Fruit fly (Drosophila melanogaster): Measurements from ENCODE around the gene lace.
A peak's percentile ranks its signal among the peaks of the same experiment; 100 is the strongest.

Gene lace

dm6 chr2L:15498885-15499696 is at the start of gene lace (continued):
- TF ChIP-seq HLH4C (GFP tag; IDR thresholded peaks at IDR 0.05; ENCODE audit: partially characterized antibody) (0 out of 3 replicates have a peak, but pooled peaks have one; percentile 31), Awh (GFP tag; IDR thresholded peaks at IDR 0.05) (peak; percentile 74), CG10147 (GFP tag; optimal IDR thresholded peaks at IDR 0.05) (peak; percentile 60), sob (GFP tag; IDR thresholded peaks at IDR 0.05) (peak; percentile 92), Hr51 (GFP tag; optimal IDR thresholded peaks at IDR 0.05) (peak; percentile 51 to 87), CG15514 (GFP tag; optimal IDR thresholded peaks at IDR 0.05) (peak; percentile 97), sima (GFP tag; optimal IDR thresholded peaks at IDR 0.05) (peak; percentile 28), ATbp (GFP tag; optimal IDR thresholded peaks at IDR 0.05) (peak; percentile 56), BEAF-32 (GFP tag; optimal IDR thresholded peaks at IDR 0.05) (peak; percentile 47), Rx (GFP tag; IDR thresholded peaks at IDR 0.05) (peak; percentile 85), her (GFP tag; optimal IDR thresholded peaks at IDR 0.05) (peak; percentile 79), CG17186 (GFP tag; optimal IDR thresholded peaks at IDR 0.05) (peak; percentile 34), Aef1 (GFP tag; IDR thresholded peaks at IDR 0.05) (peak; percentile 76), fd64A (GFP tag; optimal IDR thresholded peaks at IDR 0.05) (peak; percentile 35), h (optimal IDR thresholded peaks at IDR 0.05) (no peak), D19A (tag; optimal IDR thresholded peaks at IDR 0.05) (peak; percentile 31), Sry-δ (GFP tag; optimal IDR thresholded peaks at IDR 0.05) (peak; percentile 61), CG7928 (GFP tag; optimal IDR thresholded peaks at IDR 0.05) (peak; percentile 58), tna (GFP tag; IDR thresholded peaks at IDR 0.05; ENCODE audit: partially characterized antibody) (peak; percentile 38; the same call in 1 of the 2 replicates), CG9817 (tag; optimal IDR thresholded peaks at IDR 0.05) (peak; percentile 87), CG12769 (tag; optimal IDR thresholded peaks at IDR 0.05) (peak; percentile 76), Hsf (GFP tag; optimal IDR thresholded peaks at IDR 0.05) (peak; percentile 89), nmo (GFP tag; optimal IDR thresholded peaks at IDR 0.05) (peak; percentile 79), MBD-R2 (GFP tag; IDR thresholded peaks at IDR 0.05) (peak; percentile 62; the same call in 1 of the 2 replicates), Lim3 (GFP tag; IDR thresholded peaks at IDR 0.05) (no peak), CG15269 (tag; optimal IDR thresholded peaks at IDR 0.05) (peak; percentile 24), Scr (GFP tag; IDR thresholded peaks at IDR 0.05; ENCODE audit: partially characterized antibody) (no peak), CG42726 (GFP tag; IDR thresholded peaks at IDR 0.05; ENCODE audit: partially characterized antibody) (peak; percentile 66; the same call in 1 of the 2 replicates), CG32532 (GFP tag; IDR thresholded peaks at IDR 0.05) (peak; percentile 92), B-H1 (GFP tag; IDR thresholded peaks at IDR 0.05) (peak; percentile 54; the same call in 1 of the 3 replicates), CG11504 (tag; optimal IDR thresholded peaks at IDR 0.05) (peak; percentile 73), corto (GFP tag; optimal IDR thresholded peaks at IDR 0.05) (no peak), CG12744 (GFP tag; optimal IDR thresholded peaks at IDR 0.05) (peak; percentile 45), gcm2 (GFP tag; optimal IDR thresholded peaks at IDR 0.05) (peak; percentile 28), sqz (GFP tag; optimal IDR thresholded peaks at IDR 0.05) (no peak), CG12236 (GFP tag; optimal IDR thresholded peaks at IDR 0.05) (peak; percentile 75), shn (GFP tag; optimal IDR thresholded peaks at IDR 0.05) (peak; percentile 83), z (GFP tag; IDR thresholded peaks at IDR 0.05) (0 out of 3 replicates have a peak, but pooled peaks have one; percentile 22), btn (GFP tag; optimal IDR thresholded peaks at IDR 0.05) (peak; percentile 32), CG31441 (GFP tag; IDR thresholded peaks at IDR 0.05) (peak; percentile 29; the same call in 1 of the 2 replicates), CG11456 (GFP tag; IDR thresholded peaks at IDR 0.05) (peak; percentile 95), H15 (GFP tag; IDR thresholded peaks at IDR 0.05) (peak; percentile 84; the same call in 2 of the 3 replicates), Mad (GFP tag; optimal IDR thresholded peaks at IDR 0.05) (peak; percentile 89), CG32772 (GFP tag; IDR thresholded peaks at IDR 0.05) (peak; percentile 74), CG6765 (GFP tag; optimal IDR thresholded peaks at IDR 0.05) (peak; percentile 70), PHDP (tag; optimal IDR thresholded peaks at IDR 0.05) (peak; percentile 79), CG17385 (GFP tag; optimal IDR thresholded peaks at IDR 0.05) (peak; percentile 63), Dll (GFP tag; IDR thresholded peaks at IDR 0.05; ENCODE audit: partially characterized antibody) (0 out of 4 replicates have a peak, but pooled peaks have one; percentile 31)

All from whole organism, embryonic.